Fruit fly (Drosophila melanogaster) whole organism, embryonic: ENCODE data around the gene EMC10.

Experiments used
- Atf6 ChIP-seq: fragments of 200-800 bp; sonication (Bioruptor generic); IDR thresholded peaks from 2 replicates; pipeline ENCODE4 v1.3.6; 2022; ENCODE audit warnings: missing biosample characterization, missing genetic modification characterization
- BEAF-32 ChIP-seq: fragments of 200-800 bp; sonication (Bioruptor generic); optimal IDR thresholded peaks from 3 replicates; lab custom pipeline; 2017; ENCODE audit warnings: missing biosample characterization, missing genetic modification characterization, mild to moderate bottlenecking, moderate library complexity, missing genetic modification reagents
- BtbVII ChIP-seq: fragments of 200-800 bp; sonication (Bioruptor generic); optimal IDR thresholded peaks from 3 replicates; lab custom pipeline; 2017; ENCODE audit warnings: missing biosample characterization, mild to moderate bottlenecking, missing genetic modification characterization
- CG13894 ChIP-seq: fragments of 200-800 bp; sonication (Bioruptor generic); optimal IDR thresholded peaks from 3 replicates; lab custom pipeline; 2018; ENCODE audit warnings: missing biosample characterization, mild to moderate bottlenecking, missing genetic modification characterization, moderate library complexity
- CG1647 ChIP-seq: fragments of 200-800 bp; sonication (Bioruptor generic); optimal IDR thresholded peaks from 3 replicates; lab custom pipeline; 2016; ENCODE audit warnings: missing biosample characterization, missing genetic modification characterization
- CG17328 ChIP-seq: fragments of 200-800 bp; sonication (Bioruptor generic); IDR thresholded peaks from 2 replicates; pipeline ENCODE4 v1.3.6; 2022; ENCODE audit warnings: missing biosample characterization, missing genetic modification characterization
- CG17361 ChIP-seq: fragments of 200-800 bp; sonication (Bioruptor generic); IDR thresholded peaks from 3 replicates; pipeline ENCODE4 v1.3.6; 2022; ENCODE audit warnings: missing biosample characterization, missing genetic modification characterization
- CG17912 ChIP-seq: fragments of 200-800 bp; sonication (Bioruptor generic); optimal IDR thresholded peaks from 2 replicates; lab custom pipeline; 2018; ENCODE audit warnings: missing biosample characterization, mild to moderate bottlenecking, missing genetic modification characterization
- CG18011 ChIP-seq: fragments of 200-800 bp; sonication (Bioruptor generic); optimal IDR thresholded peaks from 2 replicates; lab custom pipeline; 2017; ENCODE audit warnings: missing biosample characterization, missing genetic modification characterization, mild to moderate bottlenecking, moderate library complexity, missing genotype
- CG2678 ChIP-seq: fragments of 200-800 bp; sonication (Bioruptor generic); optimal IDR thresholded peaks from 3 replicates; lab custom pipeline; 2019; ENCODE audit warnings: missing biosample characterization, mild to moderate bottlenecking, missing genetic modification characterization, moderate library complexity
- CG33213 ChIP-seq: fragments of 200-800 bp; sonication (Bioruptor generic); optimal IDR thresholded peaks from 3 replicates; lab custom pipeline; 2016; ENCODE audit warnings: missing biosample characterization, missing genetic modification characterization
- CG6689 ChIP-seq: fragments of 200-800 bp; sonication (Bioruptor generic); IDR thresholded peaks from 2 replicates; pipeline ENCODE4 v1.3.6; 2022; ENCODE audit warnings: missing biosample characterization, missing genetic modification characterization
- CG6854 ChIP-seq: fragments of 200-800 bp; sonication (Bioruptor generic); optimal IDR thresholded peaks from 3 replicates; lab custom pipeline; 2017; ENCODE audit warnings: missing biosample characterization, mild to moderate bottlenecking, missing genetic modification characterization
- CG7271 ChIP-seq: fragments of 200-800 bp; sonication (Bioruptor generic); optimal IDR thresholded peaks from 2 replicates; lab custom pipeline; 2018; ENCODE audit warnings: missing biosample characterization, mild to moderate bottlenecking, missing genetic modification characterization, moderate library complexity
- CG7786 ChIP-seq: fragments of 200-800 bp; sonication (Bioruptor generic); optimal IDR thresholded peaks from 2 replicates; lab custom pipeline; 2016; ENCODE audit warnings: missing biosample characterization, missing genetic modification characterization
- CG7963 ChIP-seq: fragments of 200-800 bp; sonication (Bioruptor generic); IDR thresholded peaks from 3 replicates; pipeline ENCODE4 v1.3.6; 2022; ENCODE audit warnings: missing biosample characterization, missing genetic modification characterization; ENCODE audit not compliant: partially characterized antibody
- CG8281 ChIP-seq: fragments of 200-800 bp; sonication (Bioruptor generic); optimal IDR thresholded peaks from 2 replicates; lab custom pipeline; 2018; ENCODE audit warnings: missing biosample characterization, mild to moderate bottlenecking, missing genetic modification characterization, moderate library complexity
- CG8359 ChIP-seq: fragments of 200-800 bp; sonication (Bioruptor generic); optimal IDR thresholded peaks from 2 replicates; lab custom pipeline; 2017; ENCODE audit warnings: missing biosample characterization, mild to moderate bottlenecking, missing genetic modification characterization, borderline replicate concordance
- CHES-1-like ChIP-seq: fragments of 200-800 bp; sonication (Bioruptor generic); optimal IDR thresholded peaks from 2 replicates; lab custom pipeline; 2016; ENCODE audit warnings: missing biosample characterization, missing genetic modification characterization
- CTCF ChIP-seq: fragments of 200-800 bp; sonication (Bioruptor generic); optimal IDR thresholded peaks from 2 replicates; lab custom pipeline; 2017; ENCODE audit warnings: missing biosample characterization, mild to moderate bottlenecking, missing genetic modification characterization, moderate library complexity
- Deaf1 ChIP-seq: fragments of 200-800 bp; optimal IDR thresholded peaks from 3 replicates; lab custom pipeline; 2019; ENCODE audit warnings: missing biosample characterization, mild to moderate bottlenecking, missing genetic modification characterization, moderate library complexity
- Eip74EF ChIP-seq, 2 experiments: fragments of 200-800 bp in 1 of 2; fragments of >200 bp in 1 of 2; sonication (Bioruptor generic) in 1 of 2; optimal IDR thresholded peaks; 2 replicates each; lab custom pipeline; 2017 to 2019; ENCODE audit warnings: missing biosample characterization in 2 of 2, missing genetic modification characterization in 2 of 2, mild to moderate bottlenecking in 1 of 2, moderate library complexity in 1 of 2
- Fer2 ChIP-seq: fragments of 200-800 bp; sonication (Bioruptor generic); optimal IDR thresholded peaks from 2 replicates; lab custom pipeline; 2018; ENCODE audit warnings: missing biosample characterization, mild to moderate bottlenecking, missing genetic modification characterization, moderate library complexity
- Fer3 ChIP-seq: fragments of 200-800 bp; sonication (Bioruptor generic); optimal IDR thresholded peaks from 2 replicates; lab custom pipeline; 2018; ENCODE audit warnings: missing biosample characterization, mild to moderate bottlenecking, missing genetic modification characterization, moderate library complexity
- HLH54F ChIP-seq: fragments of 200-800 bp; sonication (Bioruptor generic); optimal IDR thresholded peaks from 3 replicates; lab custom pipeline; 2016; ENCODE audit warnings: missing biosample characterization, missing genetic modification characterization
- Hmx ChIP-seq: fragments of 200-800 bp; sonication (Bioruptor generic); optimal IDR thresholded peaks from 2 replicates; lab custom pipeline; 2016; ENCODE audit warnings: missing biosample characterization, missing genetic modification characterization
- Ptx1 ChIP-seq: fragments of 200-800 bp; sonication (Bioruptor generic); IDR thresholded peaks from 2 replicates; pipeline ENCODE4 v1.3.6; 2022; ENCODE audit warnings: missing biosample characterization, missing genetic modification characterization
- Six4 ChIP-seq: fragments of 200-800 bp; sonication (Bioruptor generic); optimal IDR thresholded peaks from 2 replicates; lab custom pipeline; 2016; ENCODE audit warnings: missing biosample characterization, missing genetic modification characterization
- Xbp1 ChIP-seq: fragments of 200-800 bp; sonication (Bioruptor generic); optimal IDR thresholded peaks from 3 replicates; lab custom pipeline; 2016; ENCODE audit warnings: missing biosample characterization, mild to moderate bottlenecking, missing genetic modification characterization
- YL-1 ChIP-seq: fragments of 200-800 bp; sonication (Bioruptor generic); optimal IDR thresholded peaks from 3 replicates; lab custom pipeline; 2017; ENCODE audit warnings: missing biosample characterization, mild to moderate bottlenecking, missing genetic modification characterization
- al ChIP-seq: fragments of 200-800 bp; sonication (Bioruptor generic); IDR thresholded peaks from 2 replicates; pipeline ENCODE4 v1.3.6; 2022; ENCODE audit warnings: missing biosample characterization, missing genetic modification characterization
- amos ChIP-seq: fragments of 200-800 bp; sonication (Bioruptor generic); IDR thresholded peaks from 2 replicates; pipeline ENCODE4 v1.3.6; 2022; ENCODE audit warnings: missing biosample characterization, missing genetic modification characterization; ENCODE audit not compliant: partially characterized antibody
- ato ChIP-seq: fragments of 200-800 bp; sonication (Bioruptor generic); IDR thresholded peaks from 2 replicates; pipeline ENCODE4 v1.3.6; 2022; ENCODE audit warnings: missing biosample characterization, missing genetic modification characterization; ENCODE audit not compliant: partially characterized antibody
- cg ChIP-seq: fragments of 200-800 bp; sonication (Bioruptor generic); optimal IDR thresholded peaks from 3 replicates; lab custom pipeline; 2019; ENCODE audit warnings: missing biosample characterization, mild to moderate bottlenecking, missing genetic modification characterization, moderate library complexity
- chn ChIP-seq: fragments of 200-800 bp; sonication (Bioruptor generic); optimal IDR thresholded peaks from 2 replicates; lab custom pipeline; 2016; ENCODE audit warnings: missing biosample characterization, missing genetic modification characterization
- dmrt11E ChIP-seq: fragments of 200-800 bp; sonication (Bioruptor generic); optimal IDR thresholded peaks from 3 replicates; lab custom pipeline; 2018; ENCODE audit warnings: missing biosample characterization, mild to moderate bottlenecking, missing genetic modification characterization, moderate library complexity
- gcm2 ChIP-seq: fragments of 200-800 bp; sonication (Bioruptor generic); optimal IDR thresholded peaks from 2 replicates; lab custom pipeline; 2016; ENCODE audit warnings: missing biosample characterization, missing genetic modification characterization
- insv ChIP-seq, 2 experiments: fragments of 200-800 bp; sonication (Bioruptor generic); optimal IDR thresholded peaks; 3 replicates each; lab custom pipeline; 2016 to 2018; ENCODE audit warnings: missing biosample characterization in 2 of 2, missing genetic modification characterization in 2 of 2
- jing ChIP-seq: fragments of 200-800 bp; sonication (Bioruptor generic); optimal IDR thresholded peaks from 2 replicates; lab custom pipeline; 2018; ENCODE audit warnings: missing biosample characterization, mild to moderate bottlenecking, missing genetic modification characterization
- maf-S ChIP-seq: fragments of 200-800 bp; sonication (Bioruptor generic); optimal IDR thresholded peaks from 2 replicates; lab custom pipeline; 2016; ENCODE audit warnings: missing biosample characterization, missing genetic modification characterization
- nerfin-2 ChIP-seq: fragments of 200-800 bp; sonication (Bioruptor generic); IDR thresholded peaks from 2 replicates; pipeline ENCODE4 v1.3.6; 2022; ENCODE audit warnings: missing biosample characterization, missing genetic modification characterization; ENCODE audit not compliant: partially characterized antibody
- nom ChIP-seq: fragments of 200-800 bp; sonication (Bioruptor generic); optimal IDR thresholded peaks from 2 replicates; lab custom pipeline; 2017; ENCODE audit warnings: missing biosample characterization, missing genetic modification characterization, mild to moderate bottlenecking, moderate library complexity, missing genetic modification reagents
- onecut ChIP-seq: fragments of 200-800 bp; sonication (Bioruptor generic); IDR thresholded peaks from 2 replicates; pipeline ENCODE4 v1.3.6; 2022; ENCODE audit warnings: missing biosample characterization, missing genetic modification characterization
- pb ChIP-seq: fragments of 200-800 bp; sonication (Bioruptor generic); optimal IDR thresholded peaks from 3 replicates; lab custom pipeline; 2016; ENCODE audit warnings: missing biosample characterization, missing genetic modification characterization
- ranshi ChIP-seq: fragments of 200-800 bp; sonication (Bioruptor generic); IDR thresholded peaks from 2 replicates; pipeline ENCODE4 v1.3.6; 2022; ENCODE audit warnings: missing biosample characterization, missing genetic modification characterization
- repo ChIP-seq: fragments of 200-800 bp; sonication (Bioruptor generic); optimal IDR thresholded peaks from 2 replicates; lab custom pipeline; 2016; ENCODE audit warnings: missing biosample characterization, missing genetic modification characterization
- seq ChIP-seq: fragments of 200-800 bp; sonication (Bioruptor generic); IDR thresholded peaks from 2 replicates; pipeline ENCODE4 v1.3.6; 2022; ENCODE audit warnings: missing biosample characterization, missing genetic modification characterization
- shn ChIP-seq: fragments of 200-800 bp; sonication (Bioruptor generic); optimal IDR thresholded peaks from 3 replicates; lab custom pipeline; 2016; ENCODE audit warnings: missing biosample characterization, missing genetic modification characterization
- sob ChIP-seq: fragments of 200-800 bp; sonication (Bioruptor generic); IDR thresholded peaks from 2 replicates; pipeline ENCODE4 v1.3.6; 2022; ENCODE audit warnings: missing biosample characterization, missing genetic modification characterization
- wdn ChIP-seq: fragments of 200-800 bp; sonication (Bioruptor generic); IDR thresholded peaks from 2 replicates; pipeline ENCODE4 v1.3.6; 2022; ENCODE audit warnings: missing biosample characterization, missing genetic modification characterization
- wor ChIP-seq: fragments of 200-800 bp; sonication (Bioruptor generic); IDR thresholded peaks from 2 replicates; pipeline ENCODE4 v1.3.6; 2022; ENCODE audit warnings: missing biosample characterization, missing genetic modification characterization

EMC10 gene

DNA sequence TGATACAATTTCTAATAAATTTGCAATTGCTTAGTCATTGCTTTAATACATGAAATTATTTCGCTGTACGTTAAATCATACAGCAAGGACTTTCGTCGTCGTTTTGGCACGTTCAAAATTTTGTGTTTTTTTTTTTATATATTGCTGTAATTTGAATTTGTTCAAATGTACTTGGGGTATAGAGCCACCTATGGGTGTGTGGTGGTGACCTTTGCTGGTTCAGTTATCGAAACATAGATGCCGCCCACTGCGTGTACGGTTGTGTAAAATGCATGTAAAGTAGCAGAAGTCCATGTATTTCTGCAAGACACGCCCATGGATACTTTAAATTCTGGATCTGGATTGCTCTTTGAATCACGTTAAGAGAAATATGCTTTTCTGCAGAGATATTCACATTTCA, 30.3 kb downstream of the EMC10 start (continued):
- TF ChIP-seq cg (GFP tag; lab: Kevin White, UChicago): no peak
- TF ChIP-seq pb (GFP tag; lab: Kevin White, UChicago): peak; percentile 56
- TF ChIP-seq jing: peak; percentile 13
- TF ChIP-seq CG17912: peak; percentile 61
- peak; percentile 85 for TF ChIP-seq CG33213 (GFP tag; lab: Kevin White, UChicago)
- TF ChIP-seq maf-S: peak; percentile 50
- TF ChIP-seq repo (GFP tag; lab: Kevin White, UChicago): peak; percentile 46
- no peak for TF ChIP-seq CG7963 (GFP tag; lab: Robert Waterston, UW)
- peak; percentile 73 for TF ChIP-seq sob
- peak; percentile 84 for TF ChIP-seq Xbp1 (GFP tag; lab: Kevin White, UChicago)
- TF ChIP-seq ato: no peak
- TF ChIP-seq amos: peak; percentile 76
- no peak for TF ChIP-seq CG8281 (tag; lab: Kevin White, UChicago)
- no peak for TF ChIP-seq CG6854 (GFP tag; lab: Kevin White, UChicago)
- no peak for TF ChIP-seq Atf6 (GFP tag; lab: Robert Waterston, UW)
- no peak for TF ChIP-seq CG7271 (tag; lab: Kevin White, UChicago)
- no peak for TF ChIP-seq YL-1 (GFP tag; lab: Kevin White, UChicago)
- peak; percentile 54 for TF ChIP-seq chn (GFP tag; lab: Kevin White, UChicago)
- TF ChIP-seq CG6689: no peak
- no peak for TF ChIP-seq wdn (GFP tag; lab: Robert Waterston, UW)
- peak; percentile 6 for TF ChIP-seq CG1647 (GFP tag; lab: Kevin White, UChicago)
- peak; percentile 46; the same call in 1 of the 2 replicates for TF ChIP-seq onecut (GFP tag; lab: Robert Waterston, UW)
- peak; percentile 50 for TF ChIP-seq HLH54F
- no peak for TF ChIP-seq seq
- TF ChIP-seq Six4 (GFP tag; lab: Kevin White, UChicago): peak; percentile 26
- no peak for TF ChIP-seq BEAF-32 (GFP tag; lab: Kevin White, UChicago)
- TF ChIP-seq Fer2 (tag; lab: Kevin White, UChicago): no peak
- TF ChIP-seq dmrt11E (tag; lab: Kevin White, UChicago): peak; percentile 31
- peak in 1 of 2 experiments; percentile 62 for TF ChIP-seq insv (GFP tag; optimal IDR thresholded peaks at IDR 0.05; lab: Kevin White, UChicago)
- peak; percentile 61; the same call in 1 of the 2 replicates for TF ChIP-seq CG17328 (GFP tag; lab: Robert Waterston, UW)
- no peak for TF ChIP-seq Deaf1 (tag; lab: Kevin White, UChicago)
- TF ChIP-seq CG2678: no peak
- no peak for TF ChIP-seq gcm2 (GFP tag; lab: Kevin White, UChicago)
- TF ChIP-seq ranshi (GFP tag; lab: Robert Waterston, UW): peak; percentile 69
- TF ChIP-seq CG13894: peak; percentile 15
- peak; percentile 45; the same call in 1 of the 2 replicates for TF ChIP-seq al (GFP tag; lab: Robert Waterston, UW)
- TF ChIP-seq CG18011 (GFP tag; lab: Kevin White, UChicago): no peak
- TF ChIP-seq nerfin-2 (GFP tag; lab: Robert Waterston, UW): no peak
- TF ChIP-seq Fer3 (tag; lab: Kevin White, UChicago): no peak
- no peak for TF ChIP-seq Eip74EF (GFP tag; optimal IDR thresholded peaks at IDR 0.05; lab: Kevin White, UChicago)
- 0 out of 2 replicates have a peak, but pooled peaks have one; percentile 17 for TF ChIP-seq wor (GFP tag; lab: Robert Waterston, UW)
- TF ChIP-seq shn (GFP tag; lab: Kevin White, UChicago): peak; percentile 62
- no peak for TF ChIP-seq BtbVII (GFP tag; lab: Kevin White, UChicago)
- TF ChIP-seq CHES-1-like (GFP tag; lab: Kevin White, UChicago): peak; percentile 51
- TF ChIP-seq nom (GFP tag; lab: Kevin White, UChicago): no peak
- peak; percentile 100 for TF ChIP-seq CTCF (GFP tag; lab: Kevin White, UChicago)
- TF ChIP-seq Ptx1: no peak
- TF ChIP-seq CG17361 (GFP tag; lab: Robert Waterston, UW): no peak; the same call in 2 of the 3 replicates
- TF ChIP-seq Hmx (GFP tag; lab: Kevin White, UChicago): no peak
- no peak for TF ChIP-seq CG8359 (GFP tag; lab: Kevin White, UChicago)
- TF ChIP-seq CG7786 (GFP tag; lab: Kevin White, UChicago): peak; percentile 39
